Worm (Caenorhabditis elegans): Measurements from ENCODE around the gene C37E2.10.

ce11 chrX:14213314-14213713 is 34.5 kb downstream of the C37E2.10 start:
- TF ChIP-seq flt-1 (GFP tag; IDR thresholded peaks at IDR 0.05) (no peak), cog-1 (tag; optimal IDR thresholded peaks at IDR 0.05) (no peak), med-1 (GFP tag; optimal IDR thresholded peaks at IDR 0.05; ENCODE audit: insufficient read depth) (no peak), ref-1 (GFP tag; conservative IDR thresholded peaks at IDR 0.05) (no peak), ztf-29 (GFP tag; IDR thresholded peaks at IDR 0.05) (no peak), T22C8.4 (GFP tag; IDR thresholded peaks at IDR 0.05) (no peak), ztf-23 (GFP tag; IDR thresholded peaks at IDR 0.05) (no peak), tab-1 (GFP tag; IDR thresholded peaks at IDR 0.05) (no peak)
